Fruit fly (Drosophila melanogaster): ENCODE data around the gene CG42748.

DNA sequence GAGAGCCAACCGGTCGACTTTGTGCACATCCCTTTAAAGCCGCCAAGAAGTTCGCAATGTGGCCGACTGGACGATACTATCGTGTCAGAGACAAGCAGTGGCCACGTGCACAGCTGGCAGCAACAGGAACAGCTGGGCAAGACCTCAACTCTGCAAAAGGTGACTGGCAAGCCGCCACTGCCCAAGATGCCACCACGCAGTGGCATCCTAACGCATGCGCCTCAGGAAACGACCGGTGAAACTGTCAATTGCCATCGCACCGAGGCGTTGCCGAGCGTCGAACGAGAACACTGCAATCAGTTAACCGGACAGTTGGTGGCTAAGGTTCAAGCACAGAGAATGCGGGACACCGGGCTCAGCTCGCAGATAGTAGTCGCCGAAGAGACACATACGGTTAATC, 15.2 kb downstream of the CG42748 start:
- TF ChIP-seq fru (GFP tag; optimal IDR thresholded peaks at IDR 0.05) = no peak
- TF ChIP-seq CG9705 (GFP tag; optimal IDR thresholded peaks at IDR 0.05) = no peak
- TF ChIP-seq Myc (optimal IDR thresholded peaks at IDR 0.05) = no peak
- TF ChIP-seq foxo (GFP tag; optimal IDR thresholded peaks at IDR 0.05) = no peak
- no peak for TF ChIP-seq Mio (GFP tag; optimal IDR thresholded peaks at IDR 0.05)
- no peak for TF ChIP-seq pan (optimal IDR thresholded peaks at IDR 0.05)
- no peak for TF ChIP-seq Hr78 (GFP tag; optimal IDR thresholded peaks at IDR 0.05)

Measured in whole organism, wandering third instar larva.